Worm (Caenorhabditis elegans): ENCODE results near the gene kcc-1.
"Not testable (repeated sequence)": the region's sequence is repeated elsewhere in the genome, so short reads cannot be mapped to it uniquely, and the experiment has no call there.

Gene kcc-1

ce11 chrIV:7245592-7245991 lies 39.5 kb downstream of the kcc-1 start:
- no peak for TF ChIP-seq rnt-1 (tag; optimal IDR thresholded peaks at IDR 0.05)
- TF ChIP-seq ref-2 (tag; optimal IDR thresholded peaks at IDR 0.05) = no peak
- no peak for TF ChIP-seq fax-1 (tag; optimal IDR thresholded peaks at IDR 0.05)

- no peak for TF ChIP-seq ceh-34 (tag; optimal IDR thresholded peaks at IDR 0.05)
- no peak for TF ChIP-seq fkh-10 (GFP tag; optimal IDR thresholded peaks at IDR 0.05)
- TF ChIP-seq ceh-9 (tag; optimal IDR thresholded peaks at IDR 0.05) = no peak
- no peak for TF ChIP-seq fkh-6 (tag; optimal IDR thresholded peaks at IDR 0.05)
- no peak for TF ChIP-seq C38D4.7 (GFP tag; optimal IDR thresholded peaks at IDR 0.05)
- TF ChIP-seq T23F11.4 (GFP tag; optimal IDR thresholded peaks at IDR 0.05) = no peak
- TF ChIP-seq ceh-14 (tag; optimal IDR thresholded peaks at IDR 0.05) = no peak
These were observed 40.5 kb downstream of the kcc-1 start, which contains the start of gene col-114 for ce11 chrIV:7246553-7246952. Gene col-114, minus strand, starts transcription at chrIV:7246653.

DNA sequence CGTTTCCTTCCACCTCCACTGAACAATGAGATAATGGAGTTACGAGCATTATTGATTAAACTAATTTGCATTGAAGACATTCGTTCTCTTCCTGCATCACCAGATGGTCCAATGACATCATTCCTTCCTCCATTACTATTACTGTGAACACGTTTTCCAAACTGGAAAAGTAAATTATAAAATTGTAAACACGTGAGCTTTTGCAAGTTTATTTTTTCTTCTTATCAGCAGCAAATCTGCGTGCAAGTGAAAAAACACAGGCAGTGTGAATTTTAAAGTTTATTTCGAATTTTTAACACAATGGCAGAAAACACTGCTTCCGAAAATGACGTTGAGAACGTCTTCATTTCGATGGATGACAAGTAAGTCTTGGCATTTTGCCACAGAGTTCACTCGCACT lies 41.2 kb downstream of the kcc-1 start, which contains the start of gene D2024.1:
Gene D2024.1, plus strand, starts transcription at position 301 of the 400 bp plus-strand sequence.
- TF ChIP-seq che-1 (tag; optimal IDR thresholded peaks at IDR 0.05); fkh-10 (GFP tag; optimal IDR thresholded peaks at IDR 0.05); rnt-1 (tag; optimal IDR thresholded peaks at IDR 0.05): not testable (repeated sequence)

- TF ChIP-seq ceh-45 (GFP tag; IDR thresholded peaks at IDR 0.05) = no peak
- no peak for TF ChIP-seq pqm-1 (tag; optimal IDR thresholded peaks at IDR 0.05)
- no peak for TF ChIP-seq nhr-11 (tag; optimal IDR thresholded peaks at IDR 0.05)
- no peak for TF ChIP-seq hlh-6 (tag; optimal IDR thresholded peaks at IDR 0.05)
- no peak for TF ChIP-seq pha-4 (tag; optimal IDR thresholded peaks at IDR 0.05)
- no peak for TF ChIP-seq hlh-30 (tag; optimal IDR thresholded peaks at IDR 0.05; ENCODE audit: insufficient read depth)
- no peak for TF ChIP-seq rnt-1 (tag; optimal IDR thresholded peaks at IDR 0.05)
- TF ChIP-seq ets-4 (tag; optimal IDR thresholded peaks at IDR 0.05) = no peak
- TF ChIP-seq ceh-22 (tag; optimal IDR thresholded peaks at IDR 0.05) = no peak
- TF ChIP-seq fkh-10 (GFP tag; optimal IDR thresholded peaks at IDR 0.05) = no peak
- TF ChIP-seq eyg-1 (tag; optimal IDR thresholded peaks at IDR 0.05) = no peak
- no peak for TF ChIP-seq Y22D7AL.16 (tag; optimal IDR thresholded peaks at IDR 0.05)
- no peak for TF ChIP-seq zip-5 (tag; optimal IDR thresholded peaks at IDR 0.05)
- TF ChIP-seq hlh-15 (tag; optimal IDR thresholded peaks at IDR 0.05) = no peak
- no peak for TF ChIP-seq elt-4 (tag; optimal IDR thresholded peaks at IDR 0.05)
- TF ChIP-seq gmeb-2 (tag; optimal IDR thresholded peaks at IDR 0.05) = no peak
- TF ChIP-seq ama-1 (optimal IDR thresholded peaks at IDR 0.05) = no peak
- TF ChIP-seq tbx-2 (tag; optimal IDR thresholded peaks at IDR 0.05) = no peak
- no peak for TF ChIP-seq ceh-48 (tag; optimal IDR thresholded peaks at IDR 0.05)
These were observed 44.1 kb downstream of the kcc-1 start, which contains the start of gene D2024.18 for ce11 chrIV:7250158-7250557. Gene D2024.18, plus strand, starts transcription at chrIV:7250458.

- TF ChIP-seq unc-55 (GFP tag; optimal IDR thresholded peaks at IDR 0.05) (no peak), hlh-8 (tag; optimal IDR thresholded peaks at IDR 0.05) (no peak), ceh-45 (GFP tag; IDR thresholded peaks at IDR 0.05) (no peak), ceh-19 (GFP tag; optimal IDR thresholded peaks at IDR 0.05) (no peak), nhr-232 (tag; optimal IDR thresholded peaks at IDR 0.05) (no peak), ama-1 (optimal IDR thresholded peaks at IDR 0.05) (no peak), ref-2 (tag; optimal IDR thresholded peaks at IDR 0.05) (no peak), ceh-22 (tag; optimal IDR thresholded peaks at IDR 0.05) (no peak), unc-86 (tag; optimal IDR thresholded peaks at IDR 0.05) (no peak), ceh-18 (tag; optimal IDR thresholded peaks at IDR 0.05) (no peak), pax-1 (tag; optimal IDR thresholded peaks at IDR 0.05) (no peak), ahr-1 (tag; optimal IDR thresholded peaks at IDR 0.05) (no peak), C38D4.7 (GFP tag; optimal IDR thresholded peaks at IDR 0.05) (no peak), ceh-6 (GFP tag; optimal IDR thresholded peaks at IDR 0.05) (no peak)
These were observed 47.2 kb downstream of the kcc-1 start for ce11 chrIV:7253271-7253670.

All from whole organism, late embryonic.